Worm (Caenorhabditis elegans): ENCODE data around the gene F40G9.7.

The F40G9.7 gene

DNA sequence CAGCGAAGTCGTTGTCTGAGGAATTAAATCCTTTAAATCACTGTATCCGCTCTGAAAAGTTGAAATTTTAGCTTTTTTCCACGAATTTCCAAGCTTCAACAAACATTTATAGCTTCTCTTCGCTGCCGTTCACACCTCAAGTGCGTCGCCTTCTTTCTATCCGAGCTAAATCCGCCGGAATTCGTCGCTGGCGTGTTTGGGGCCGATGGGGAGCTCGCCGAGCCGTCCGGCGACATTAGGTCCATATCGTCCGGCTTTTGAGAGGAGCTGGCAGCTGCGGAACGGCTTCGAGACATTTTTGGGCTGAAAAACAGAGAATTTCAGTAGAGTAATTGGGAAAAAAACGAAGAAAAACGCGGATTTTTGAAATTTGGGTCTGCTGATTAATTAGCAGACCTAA is 22.3 kb downstream of the F40G9.7 start, which contains the start of gene mxl-2:
mxl-2 (minus strand) TSS at position 303 of the 400 bp plus-strand sequence.
- no peak for TF ChIP-seq unc-62 (GFP tag; optimal IDR thresholded peaks at IDR 0.05)

DNA sequence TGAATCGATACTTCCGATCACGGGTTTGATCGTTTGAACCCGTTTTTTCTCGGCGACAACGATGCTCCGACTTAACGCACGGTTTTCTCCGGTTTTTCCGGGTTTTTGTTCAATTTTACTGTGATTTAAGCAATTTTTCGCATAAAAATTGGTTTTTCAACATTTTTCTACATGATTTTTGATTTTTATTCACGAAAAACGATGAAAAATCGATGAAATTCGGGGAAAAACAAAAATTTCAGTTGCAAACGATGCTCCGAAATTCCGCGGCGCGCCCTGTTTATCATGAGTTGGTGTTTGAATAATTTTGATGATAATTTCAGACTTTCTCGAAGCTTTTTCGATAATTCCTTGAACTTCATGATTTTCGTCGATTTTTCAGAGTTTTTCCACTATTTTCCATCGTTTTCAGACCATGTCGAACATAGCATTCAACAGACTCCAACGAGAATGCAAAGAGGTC is 23.0 kb downstream of the F40G9.7 start, which contains the start of gene ubc-20:
ubc-20 (plus strand) TSS at position 413 of the 463 bp plus-strand sequence.
- TF ChIP-seq unc-62 (GFP tag; optimal IDR thresholded peaks at IDR 0.05) = no peak

DNA sequence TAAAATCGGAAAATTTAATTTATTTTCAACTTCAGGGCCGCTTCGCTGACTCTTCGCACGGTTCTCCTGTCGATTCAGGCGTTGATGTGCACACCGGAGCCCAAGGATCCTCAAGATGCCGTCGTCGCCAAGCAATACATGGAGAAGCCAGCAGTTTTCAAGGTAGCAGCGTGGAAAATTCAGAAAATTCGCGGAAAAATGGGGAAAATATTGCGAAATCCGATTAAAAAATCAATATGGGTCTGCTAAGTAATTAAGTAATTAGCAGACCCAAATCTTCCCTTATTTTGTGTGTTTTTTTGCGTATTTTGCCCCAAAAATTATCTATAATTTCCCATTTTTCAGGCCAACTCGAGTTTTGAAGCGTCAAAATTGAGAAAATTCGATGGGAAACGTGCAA is 23.8 kb downstream of the F40G9.7 start:
- TF ChIP-seq unc-62 (GFP tag; optimal IDR thresholded peaks at IDR 0.05) = no peak

DNA sequence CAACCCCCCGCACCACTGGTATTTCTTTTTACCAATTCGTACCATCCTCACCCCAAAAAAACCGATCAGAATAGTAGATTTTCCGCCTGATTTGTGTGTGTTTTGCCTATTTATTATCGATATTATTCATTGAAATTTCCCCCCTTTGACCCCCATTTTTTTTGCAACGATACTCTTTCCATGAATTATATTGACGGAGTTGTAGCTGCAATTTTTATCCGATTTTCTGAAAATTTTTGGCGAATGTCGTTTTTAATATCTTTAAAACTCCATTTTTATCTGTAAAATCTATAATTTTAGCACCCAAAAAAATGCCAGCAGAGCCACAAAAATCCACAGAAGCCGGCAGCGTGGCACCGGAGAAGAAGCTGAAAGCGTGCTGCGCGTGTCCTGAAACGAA is 25.2 kb downstream of the F40G9.7 start, which contains the start of gene cox-17:
cox-17 (plus strand) TSS at position 301 of the 400 bp plus-strand sequence.
- TF ChIP-seq unc-62 (GFP tag; optimal IDR thresholded peaks at IDR 0.05) = no peak

DNA sequence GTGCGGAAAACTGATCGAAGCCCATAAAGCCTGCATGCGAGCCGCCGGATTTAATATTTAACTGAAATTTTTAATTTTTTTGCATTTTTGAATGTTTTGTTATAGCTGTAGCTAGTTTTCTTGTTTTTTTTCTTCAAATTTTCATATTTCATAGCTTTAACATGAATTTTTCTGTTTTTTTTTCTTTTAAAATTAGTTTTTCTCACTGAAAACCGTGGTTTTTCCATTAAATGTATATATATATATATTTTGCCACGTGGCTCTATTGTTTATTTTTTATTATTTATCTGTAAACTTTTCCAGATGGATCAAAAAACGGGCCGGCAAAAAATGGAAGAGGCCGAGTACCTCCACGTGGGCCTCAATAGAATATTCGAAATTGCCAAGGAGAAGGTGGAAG is 26.3 kb downstream of the F40G9.7 start, which contains the start of gene sec-20:
sec-20 (plus strand) TSS at position 301 of the 400 bp plus-strand sequence.
- TF ChIP-seq unc-62 (GFP tag; optimal IDR thresholded peaks at IDR 0.05) = no peak

DNA sequence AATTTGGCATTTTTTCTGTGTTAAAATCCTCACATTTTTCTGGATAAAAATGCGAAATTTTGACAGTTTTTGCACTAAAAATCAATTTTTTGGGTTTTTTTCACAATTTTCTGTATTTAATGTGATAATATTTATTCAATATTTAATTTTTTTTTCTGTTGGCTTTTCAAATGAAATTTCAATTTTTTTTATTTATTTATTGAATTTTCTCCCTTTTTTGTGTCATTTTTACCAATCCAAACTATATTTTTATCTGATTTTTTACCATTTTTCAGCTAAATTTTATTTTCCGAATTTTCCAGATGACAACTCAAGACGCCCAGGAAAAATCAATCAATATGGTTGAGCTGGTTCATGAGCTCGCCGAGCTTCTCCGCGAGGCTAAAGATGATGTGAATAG is 28.7 kb downstream of the F40G9.7 start, which contains the start of gene F40G9.17:
F40G9.17 (plus strand) TSS at position 301 of the 400 bp plus-strand sequence.
- TF ChIP-seq unc-62 (GFP tag; optimal IDR thresholded peaks at IDR 0.05) = no peak

DNA sequence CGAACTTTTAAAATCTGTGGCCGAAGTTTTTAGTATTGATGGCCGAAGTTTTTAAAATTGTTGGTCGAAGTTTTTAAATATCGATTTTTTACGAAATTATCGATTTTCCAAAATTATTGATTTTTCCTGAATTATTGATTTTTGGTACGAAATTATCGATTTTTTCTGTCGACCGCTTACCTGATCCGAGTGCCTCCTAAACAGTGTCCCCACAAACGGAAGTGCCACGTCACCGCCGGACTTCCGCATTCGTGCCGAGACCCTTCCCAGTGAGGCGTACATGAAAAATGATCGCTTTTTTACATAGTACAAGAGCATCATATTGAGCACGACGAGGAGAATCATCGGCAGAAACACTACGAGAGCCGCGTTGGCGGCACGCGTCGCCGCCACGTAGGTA is 38.5 kb downstream of the F40G9.7 start:
- TF ChIP-seq unc-62 (GFP tag; optimal IDR thresholded peaks at IDR 0.05) = no peak

DNA sequence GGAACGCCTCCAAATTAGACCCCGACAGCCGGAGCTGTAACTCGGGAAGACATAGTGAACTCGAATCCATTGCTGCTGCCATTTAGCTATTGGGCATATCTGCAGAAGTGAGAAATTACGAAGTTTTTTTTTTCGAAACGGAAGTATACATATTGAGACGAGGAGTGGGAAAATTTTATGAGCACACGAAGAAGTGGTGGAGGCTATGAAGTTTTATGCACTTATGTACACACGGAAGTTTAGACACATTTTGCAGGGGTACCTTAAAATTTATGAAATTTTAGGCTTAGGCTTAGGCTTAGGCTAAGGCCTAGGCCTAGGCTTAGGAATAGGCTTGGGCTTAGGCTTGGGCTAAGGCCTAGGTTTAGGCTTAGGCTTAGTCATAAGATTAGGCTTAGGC is 41.5 kb downstream of the F40G9.7 start, which contains the start of gene W10C4.1:
W10C4.1 (minus strand) TSS at position 101 of the 400 bp plus-strand sequence.
- TF ChIP-seq unc-62 (GFP tag; optimal IDR thresholded peaks at IDR 0.05) = no peak

DNA sequence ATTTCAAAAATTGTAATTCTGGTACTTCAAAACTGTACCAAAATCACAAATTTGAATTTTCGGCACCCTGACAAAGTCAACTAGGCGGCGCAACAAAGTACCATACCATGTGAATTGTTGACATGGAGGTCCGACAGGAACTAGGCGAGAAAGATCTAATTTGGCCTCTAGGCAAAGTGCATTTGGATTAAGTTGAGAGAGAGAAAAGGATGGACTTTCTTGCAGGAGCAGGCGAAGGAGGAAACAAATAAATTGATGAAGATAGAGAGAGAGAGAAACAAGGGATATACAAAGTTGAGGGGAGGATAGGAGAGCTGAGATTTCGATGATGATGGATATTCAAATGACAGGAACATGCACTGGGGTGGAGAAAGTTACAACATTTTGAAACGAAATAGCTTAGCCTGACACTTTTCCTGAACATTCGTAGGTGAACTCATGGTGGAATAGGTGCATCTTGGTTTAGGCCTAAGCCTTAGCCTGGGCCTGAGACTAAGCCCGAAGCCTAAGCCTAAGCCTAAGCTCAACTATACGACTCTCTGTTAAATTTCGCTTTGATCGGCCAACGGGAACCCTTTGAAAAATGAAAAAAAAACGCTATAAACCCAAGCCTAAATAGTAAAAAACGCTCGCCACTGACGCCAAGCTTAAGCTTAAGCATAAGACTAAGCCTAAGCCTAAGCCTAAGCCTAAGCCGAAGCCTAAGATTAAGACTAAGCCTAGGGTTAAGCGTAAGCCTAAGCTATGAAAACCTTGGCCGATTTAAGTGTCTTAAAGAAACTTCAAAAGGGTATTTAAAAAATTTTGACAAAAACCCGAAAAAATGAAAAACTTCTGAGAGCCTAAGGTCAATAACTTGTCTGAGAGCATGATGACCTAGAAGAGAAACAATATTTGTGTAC is 43.6 kb downstream of the F40G9.7 start:
- no peak for TF ChIP-seq unc-62 (GFP tag; optimal IDR thresholded peaks at IDR 0.05)

DNA sequence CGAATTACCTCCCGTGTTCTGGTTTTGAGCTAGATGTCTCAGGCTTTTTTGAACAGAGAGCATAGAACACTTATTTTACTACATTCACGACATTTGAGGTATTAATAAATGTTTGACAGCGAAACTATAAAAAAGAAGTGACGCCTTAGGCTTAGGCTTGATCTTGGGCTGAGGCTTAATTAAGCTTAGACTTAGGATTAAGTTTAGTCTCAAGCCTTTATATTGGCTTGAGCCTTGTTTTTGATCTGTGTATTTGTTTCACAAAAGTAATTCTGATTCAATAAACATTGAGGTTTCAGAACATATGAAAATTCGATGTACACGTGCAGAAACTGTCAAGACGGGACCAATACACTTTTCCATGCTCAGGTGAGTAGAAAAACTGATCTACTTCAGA is 44.2 kb downstream of the F40G9.7 start, which contains the start of gene klp-20:
klp-20 (plus strand) TSS at position 298 of the 397 bp plus-strand sequence.
- TF ChIP-seq unc-62 (GFP tag; optimal IDR thresholded peaks at IDR 0.05) = no peak

DNA sequence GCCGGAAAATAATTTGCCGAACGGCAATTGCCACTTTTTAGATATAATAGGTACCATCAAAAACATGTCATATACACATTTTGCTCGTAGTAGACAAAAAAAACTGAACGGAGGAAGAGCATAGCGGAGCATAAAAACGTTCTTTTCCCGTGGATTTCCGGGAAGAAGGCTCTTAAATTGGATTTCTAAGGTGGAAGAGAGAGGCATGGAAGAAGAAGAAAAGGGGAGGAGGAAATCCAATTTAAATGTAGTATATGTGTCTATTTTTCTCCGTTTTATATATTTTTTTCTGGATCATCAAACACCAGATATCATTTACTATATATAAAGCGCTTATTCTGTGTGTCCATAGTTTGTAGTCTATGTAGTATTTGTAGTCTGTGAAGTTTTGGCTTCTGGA is 45.9 kb downstream of the F40G9.7 start:
- no peak for TF ChIP-seq unc-62 (GFP tag; optimal IDR thresholded peaks at IDR 0.05)

Data from whole organism, dauer.